Fruit fly (Drosophila melanogaster): ENCODE data around the gene ninaB.

dm6 chr3R:13730005-13730404 is 29.6 kb downstream of the ninaB start:
- TF ChIP-seq CG8478 (optimal IDR thresholded peaks at IDR 0.05) (no peak), Dll (optimal IDR thresholded peaks at IDR 0.05) (no peak), pan (optimal IDR thresholded peaks at IDR 0.05) (no peak)

Data from whole organism.